Worm (Caenorhabditis elegans) whole organism, L4/young adult: ENCODE data around the gene sax-2.
A peak's percentile ranks its signal among the peaks of the same experiment; 100 is the strongest.

ENCODE experiments used
- dao-5 ChIP-seq: sonication (generic microtip); optimal IDR thresholded peaks from 2 replicates; lab custom pipeline; 2016; ENCODE audit warnings: missing genotype, missing genetic modification characterization, moderate library complexity, missing compliant biosample characterization
- him-1 ChIP-seq: sonication (generic microtip); optimal IDR thresholded peaks from 2 replicates; lab custom pipeline; 2016; ENCODE audit warnings: missing genotype, missing genetic modification reagents, missing genetic modification characterization, missing compliant biosample characterization

- TF ChIP-seq him-1 (peak; percentile 59), dao-5 (no peak)
These were observed 40.7 kb upstream of the sax-2 start, which contains the start of the genes C45G9.11 and C45G9.2 for ce11 chrIII:5068675-5069233.
